Fruit fly (Drosophila melanogaster) ovary, adult (tissue): ENCODE data around the gene Rpn12.

Experiments used
- CG17801 ChIP-seq: fragments of 200-800 bp; optimal IDR thresholded peaks from 2 replicates; lab custom pipeline; 2019; ENCODE audit warnings: missing biosample characterization, mild to moderate bottlenecking, missing genetic modification characterization, moderate library complexity; ENCODE audit not compliant: partially characterized antibody

Gene Rpn12

DNA sequence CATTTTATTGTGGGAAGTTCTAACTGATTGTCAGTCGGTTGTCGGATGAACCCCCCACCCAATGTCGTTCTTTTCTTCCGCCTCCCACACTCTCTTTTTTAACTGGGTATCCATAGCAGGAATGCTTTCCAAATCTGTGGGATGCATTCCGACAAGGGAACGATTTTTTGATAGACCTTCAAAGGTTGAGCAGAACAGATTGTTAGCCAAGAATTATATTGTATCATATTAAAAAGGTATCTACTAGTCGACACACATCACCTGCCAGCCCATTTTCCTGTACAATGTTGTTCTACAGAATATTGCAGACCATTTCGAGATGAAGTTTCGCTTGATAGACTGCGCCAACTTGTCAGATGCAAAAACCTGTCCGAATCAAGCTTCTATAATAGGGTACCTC lies 47.0 kb downstream of the Rpn12 start:
- TF ChIP-seq CG17801 = no peak

DNA sequence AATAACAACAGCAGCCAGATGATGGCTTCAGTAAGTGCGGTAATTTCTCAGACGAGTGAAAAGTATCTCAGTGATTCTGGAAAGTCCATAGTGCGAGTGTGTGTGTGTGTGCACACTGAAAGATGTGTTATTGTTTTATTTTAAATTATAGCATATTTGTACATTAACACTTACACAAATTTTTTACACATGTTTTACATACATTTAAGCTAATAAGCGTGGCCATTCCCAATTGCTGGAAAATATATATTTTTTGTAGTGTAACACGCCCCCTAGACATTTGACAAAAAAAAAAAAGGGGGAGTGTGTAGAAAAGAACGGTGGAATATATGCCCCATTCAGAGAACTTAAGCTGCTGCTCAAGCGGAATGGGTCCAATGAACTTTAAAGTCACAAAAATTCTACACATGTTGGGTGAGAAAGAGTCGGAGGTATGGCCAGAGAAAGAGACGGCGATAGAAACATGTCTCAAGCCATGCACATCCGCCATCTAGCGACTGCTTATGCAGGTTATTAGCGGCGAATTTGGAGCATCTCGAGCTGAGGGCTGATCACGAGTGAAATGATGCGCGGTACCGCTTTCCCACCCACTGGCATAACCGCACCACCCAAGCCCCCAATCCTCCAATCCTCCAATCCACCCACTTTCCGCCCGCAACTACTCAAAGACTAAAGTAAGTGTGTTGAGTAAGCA lies 49.2 kb downstream of the Rpn12 start:
- TF ChIP-seq CG17801 = no peak
